Fruit fly (Drosophila melanogaster) whole organism, pupa: ENCODE data around the gene CG10581.
A peak's percentile ranks its signal among the peaks of the same experiment; 100 is the strongest.

Experiments
- CG10348 ChIP-seq: fragments of 200-800 bp; sonication (Bioruptor generic); IDR thresholded peaks from 2 replicates; pipeline ENCODE4 v1.3.6; 2022; ENCODE audit warnings: missing biosample characterization, missing genetic modification characterization
- CG12605 ChIP-seq: fragments of 200-800 bp; sonication (Bioruptor generic); IDR thresholded peaks from 2 replicates; pipeline ENCODE4 v1.3.6; 2022; ENCODE audit warnings: missing biosample characterization, missing genetic modification characterization
- CG13204 ChIP-seq: fragments of 200-800 bp; sonication (Bioruptor generic); optimal IDR thresholded peaks from 2 replicates; lab custom pipeline; 2018; ENCODE audit warnings: missing biosample characterization, mild to moderate bottlenecking, missing genetic modification characterization, moderate library complexity
- CG14655 ChIP-seq: fragments of 200-800 bp; sonication (Bioruptor generic); optimal IDR thresholded peaks from 3 replicates; lab custom pipeline; 2017; ENCODE audit warnings: mild to moderate bottlenecking, missing biosample characterization, missing genetic modification reagents, missing genetic modification characterization
- CG15710 ChIP-seq: fragments of 200-800 bp; sonication (Bioruptor generic); optimal IDR thresholded peaks from 2 replicates; lab custom pipeline; 2018; ENCODE audit warnings: missing biosample characterization, mild to moderate bottlenecking, missing genetic modification characterization, moderate library complexity
- CG17806 ChIP-seq: fragments of 200-800 bp; sonication (Bioruptor generic); optimal IDR thresholded peaks from 2 replicates; lab custom pipeline; 2018; ENCODE audit warnings: missing biosample characterization, mild to moderate bottlenecking, missing genetic modification characterization, moderate library complexity
- CG32121 ChIP-seq: fragments of 200-800 bp; sonication (Bioruptor generic); IDR thresholded peaks from 2 replicates; pipeline ENCODE4 v1.3.6; 2022; ENCODE audit warnings: missing biosample characterization, missing genetic modification characterization
- CG34367 ChIP-seq: fragments of 200-800 bp; sonication (Bioruptor generic); optimal IDR thresholded peaks from 2 replicates; lab custom pipeline; 2018; ENCODE audit warnings: missing biosample characterization, mild to moderate bottlenecking, missing genetic modification characterization
- CG4496 ChIP-seq: fragments of 200-800 bp; sonication (Bioruptor generic); IDR thresholded peaks from 3 replicates; pipeline ENCODE4 v1.3.6; 2022; ENCODE audit warnings: missing biosample characterization, missing genetic modification characterization
- CG8159 ChIP-seq: fragments of 200-800 bp; sonication (Bioruptor generic); optimal IDR thresholded peaks from 3 replicates; lab custom pipeline; 2018; ENCODE audit warnings: missing biosample characterization, mild to moderate bottlenecking, missing genetic modification characterization, moderate library complexity
- CG8301 ChIP-seq: fragments of 200-800 bp; sonication (Bioruptor generic); optimal IDR thresholded peaks from 2 replicates; lab custom pipeline; 2018; ENCODE audit warnings: missing biosample characterization, mild to moderate bottlenecking, missing genetic modification characterization
- CG9948 ChIP-seq: fragments of 200-800 bp; sonication (Bioruptor generic); optimal IDR thresholded peaks from 2 replicates; lab custom pipeline; 2018; ENCODE audit warnings: missing biosample characterization, mild to moderate bottlenecking, missing genetic modification characterization, moderate library complexity
- D1 ChIP-seq: fragments of 200-800 bp; sonication (Bioruptor generic); optimal IDR thresholded peaks from 2 replicates; lab custom pipeline; 2018; ENCODE audit warnings: missing biosample characterization, mild to moderate bottlenecking, missing genetic modification characterization, moderate library complexity
- EcR ChIP-seq: fragments of 200-800 bp; sonication (Bioruptor generic); optimal IDR thresholded peaks from 3 replicates; lab custom pipeline; 2019; ENCODE audit warnings: missing biosample characterization, missing genetic modification characterization, mild to moderate bottlenecking, moderate library complexity, missing genetic modification reagents
- Ets98B ChIP-seq: fragments of 200-800 bp; sonication (Bioruptor generic); IDR thresholded peaks from 2 replicates; pipeline ENCODE4 v1.3.6; 2022; ENCODE audit warnings: missing biosample characterization, missing genetic modification characterization
- Pif1A ChIP-seq: fragments of 200-800 bp; sonication (Bioruptor generic); optimal IDR thresholded peaks from 3 replicates; lab custom pipeline; 2016; ENCODE audit warnings: missing biosample characterization, missing genetic modification characterization
- Pif1B ChIP-seq: fragments of 200-800 bp; sonication (Bioruptor generic); optimal IDR thresholded peaks from 3 replicates; lab custom pipeline; 2016; ENCODE audit warnings: missing biosample characterization, missing genetic modification characterization
- Snoo ChIP-seq: fragments of 200-800 bp; sonication (Bioruptor generic); optimal IDR thresholded peaks from 3 replicates; lab custom pipeline; 2017; ENCODE audit warnings: missing biosample characterization, mild to moderate bottlenecking, missing genetic modification characterization, inconsistent platforms
- fd96Ca ChIP-seq: fragments of 200-800 bp; sonication (Bioruptor generic); IDR thresholded peaks from 3 replicates; pipeline ENCODE4 v1.3.6; 2022; ENCODE audit warnings: missing biosample characterization, missing genetic modification characterization
- gl ChIP-seq: fragments of 200-800 bp; sonication (Bioruptor generic); optimal IDR thresholded peaks from 2 replicates; lab custom pipeline; 2018; ENCODE audit warnings: missing biosample characterization, mild to moderate bottlenecking, missing genetic modification characterization
- rn ChIP-seq: fragments of 200-800 bp; sonication (Bioruptor generic); IDR thresholded peaks from 2 replicates; pipeline ENCODE4 v1.3.6; 2022; ENCODE audit warnings: missing biosample characterization, missing genetic modification characterization

CG10581 gene

dm6 chr3L:21057568-21057940 lies 23.6 kb upstream of the CG10581 start:
- TF ChIP-seq CG12605 (GFP tag; lab: Robert Waterston, UW), result peak; percentile 39; the same call in 1 of the 2 replicates
- TF ChIP-seq Ets98B (GFP tag; lab: Robert Waterston, UW), result peak; percentile 19; the same call in 1 of the 2 replicates
- TF ChIP-seq rn (GFP tag; lab: Robert Waterston, UW), result no peak
- TF ChIP-seq CG34367 (tag; lab: Kevin White, UChicago), result no peak
- TF ChIP-seq CG10348, result no peak
- TF ChIP-seq CG15710, result no peak
- TF ChIP-seq CG14655, result no peak
- no peak for TF ChIP-seq CG8159
- TF ChIP-seq CG13204 (GFP tag; lab: Kevin White, UChicago), result peak; percentile 36
- TF ChIP-seq CG4496 (GFP tag; lab: Robert Waterston, UW), result peak; percentile 35; the same call in 2 of the 3 replicates
- no peak for TF ChIP-seq gl
- TF ChIP-seq CG8301 (tag; lab: Kevin White, UChicago), result no peak
- TF ChIP-seq D1 (tag; lab: Kevin White, UChicago), result no peak
- no peak for TF ChIP-seq CG9948 (tag; lab: Kevin White, UChicago)
- no peak for TF ChIP-seq CG17806 (tag; lab: Kevin White, UChicago)
- TF ChIP-seq CG32121, result no peak
- TF ChIP-seq fd96Ca (GFP tag; lab: Robert Waterston, UW), result 0 out of 3 replicates have a peak, but pooled peaks have one; percentile 50
- TF ChIP-seq Pif1A, result no peak
- no peak for TF ChIP-seq EcR (GFP tag; lab: Kevin White, UChicago)
- TF ChIP-seq Snoo, result no peak
- TF ChIP-seq Pif1B (GFP tag; lab: Kevin White, UChicago), result no peak

- TF ChIP-seq CG10348 (no peak), CG32121 (no peak), CG34367 (tag; lab: Kevin White, UChicago) (peak; percentile 23), CG14655 (peak; percentile 61), CG12605 (GFP tag; lab: Robert Waterston, UW) (no peak), CG15710 (peak; percentile 60), CG8159 (peak; percentile 52), D1 (tag; lab: Kevin White, UChicago) (no peak), gl (no peak), Pif1A (peak; percentile 63), CG8301 (tag; lab: Kevin White, UChicago) (peak; percentile 44), CG17806 (tag; lab: Kevin White, UChicago) (peak; percentile 25), Ets98B (GFP tag; lab: Robert Waterston, UW) (no peak), Snoo (peak; percentile 55), rn (GFP tag; lab: Robert Waterston, UW) (no peak), EcR (GFP tag; lab: Kevin White, UChicago) (peak; percentile 38), fd96Ca (GFP tag; lab: Robert Waterston, UW) (0 out of 3 replicates have a peak, but pooled peaks have one; percentile 38), CG9948 (tag; lab: Kevin White, UChicago) (peak; percentile 34), Pif1B (GFP tag; lab: Kevin White, UChicago) (no peak), CG4496 (GFP tag; lab: Robert Waterston, UW) (peak; percentile 24; the same call in 2 of the 3 replicates), CG13204 (GFP tag; lab: Kevin White, UChicago) (peak; percentile 64)
Measured at dm6 chr3L:21056792-21057567, 23.0 kb upstream of the CG10581 start.

dm6 chr3L:21056290-21056689 lies 22.3 kb upstream of the CG10581 start:
- TF ChIP-seq CG9948 (tag; lab: Kevin White, UChicago) (peak; percentile 49), CG13204 (GFP tag; lab: Kevin White, UChicago) (no peak), CG4496 (GFP tag; lab: Robert Waterston, UW) (no peak), Ets98B (GFP tag; lab: Robert Waterston, UW) (no peak), fd96Ca (GFP tag; lab: Robert Waterston, UW) (no peak), gl (no peak), CG14655 (peak; percentile 54), CG8301 (tag; lab: Kevin White, UChicago) (peak; percentile 18), CG12605 (GFP tag; lab: Robert Waterston, UW) (no peak), CG8159 (peak; percentile 56), Pif1B (GFP tag; lab: Kevin White, UChicago) (peak; percentile 19), Snoo (no peak), CG17806 (tag; lab: Kevin White, UChicago) (peak; percentile 26), Pif1A (peak; percentile 20), CG15710 (peak; percentile 39)

dm6 chr3L:21055839-21056238 lies 21.8 kb upstream of the CG10581 start:
- TF ChIP-seq CG15710 (no peak), CG12605 (GFP tag; lab: Robert Waterston, UW) (no peak), CG10348 (no peak), EcR (GFP tag; lab: Kevin White, UChicago) (no peak), CG34367 (tag; lab: Kevin White, UChicago) (no peak), CG13204 (GFP tag; lab: Kevin White, UChicago) (no peak), gl (no peak), CG14655 (no peak), CG8159 (no peak), fd96Ca (GFP tag; lab: Robert Waterston, UW) (no peak), CG32121 (no peak; the same call in 1 of the 2 replicates), D1 (tag; lab: Kevin White, UChicago) (no peak)

- TF ChIP-seq CG9948 (tag; lab: Kevin White, UChicago), result no peak
- no peak for TF ChIP-seq CG32121
- TF ChIP-seq CG8159, result no peak
- no peak for TF ChIP-seq D1 (tag; lab: Kevin White, UChicago)
- TF ChIP-seq Pif1A, result no peak
- no peak for TF ChIP-seq CG8301 (tag; lab: Kevin White, UChicago)
- TF ChIP-seq CG15710, result no peak
- no peak for TF ChIP-seq CG13204 (GFP tag; lab: Kevin White, UChicago)
- TF ChIP-seq gl, result no peak
Measured at dm6 chr3L:21054894-21055270, 20.9 kb upstream of the CG10581 start.
